Fruit fly (Drosophila melanogaster) whole organism, embryonic: Measurements from ENCODE around the gene CG5068.
A peak's percentile ranks its signal among the peaks of the same experiment; 100 is the strongest.

ENCODE experiments used
- Ada2b ChIP-seq: fragments of 200-800 bp; sonication (Bioruptor generic); IDR thresholded peaks from 2 replicates; pipeline ENCODE4 v1.3.6; 2022; ENCODE audit warnings: missing biosample characterization, missing genetic modification characterization
- CG10979 ChIP-seq: fragments of 200-800 bp; sonication (Bioruptor generic); optimal IDR thresholded peaks from 2 replicates; lab custom pipeline; 2018; ENCODE audit warnings: missing biosample characterization, mild to moderate bottlenecking, missing genetic modification characterization, moderate library complexity
- CG12769 ChIP-seq: fragments of 200-800 bp; sonication (Bioruptor generic); optimal IDR thresholded peaks from 2 replicates; lab custom pipeline; 2019; ENCODE audit warnings: missing biosample characterization, mild to moderate bottlenecking, missing genetic modification characterization, moderate library complexity
- CG13287 ChIP-seq: fragments of 200-800 bp; sonication (Bioruptor generic); IDR thresholded peaks from 2 replicates; pipeline ENCODE4 v1.3.6; 2022; ENCODE audit warnings: missing biosample characterization, missing genetic modification characterization; ENCODE audit not compliant: partially characterized antibody
- CG16813 ChIP-seq: fragments of 200-800 bp; sonication (Bioruptor generic); IDR thresholded peaks from 3 replicates; pipeline ENCODE4 v1.3.6; 2022; ENCODE audit warnings: missing biosample characterization, missing genetic modification characterization; ENCODE audit not compliant: partially characterized antibody
- CG17802 ChIP-seq: fragments of 200-800 bp; sonication (Bioruptor generic); optimal IDR thresholded peaks from 2 replicates; lab custom pipeline; 2018; ENCODE audit warnings: missing biosample characterization, mild to moderate bottlenecking, missing genetic modification characterization, moderate library complexity
- CG18599 ChIP-seq: fragments of 200-800 bp; sonication (Bioruptor generic); optimal IDR thresholded peaks from 3 replicates; lab custom pipeline; 2017; ENCODE audit warnings: missing biosample characterization, missing genetic modification characterization, mild to moderate bottlenecking, moderate library complexity, missing genetic modification reagents
- CG18764 ChIP-seq: fragments of 200-800 bp; sonication (Bioruptor generic); optimal IDR thresholded peaks from 3 replicates; lab custom pipeline; 2016; ENCODE audit warnings: missing biosample characterization, missing genetic modification characterization
- CG2875 ChIP-seq: fragments of 200-800 bp; sonication (Bioruptor generic); optimal IDR thresholded peaks from 2 replicates; lab custom pipeline; 2017; ENCODE audit warnings: missing biosample characterization, mild to moderate bottlenecking, missing genetic modification characterization, missing genetic modification reagents
- CG34376 ChIP-seq: fragments of 200-800 bp; sonication (Bioruptor generic); optimal IDR thresholded peaks from 2 replicates; lab custom pipeline; 2018; ENCODE audit warnings: missing biosample characterization, mild to moderate bottlenecking, missing genetic modification characterization
- CG4707 ChIP-seq: fragments of 200-800 bp; sonication (Bioruptor generic); optimal IDR thresholded peaks from 2 replicates; lab custom pipeline; 2018; ENCODE audit warnings: missing biosample characterization, mild to moderate bottlenecking, missing genetic modification characterization, moderate library complexity
- CG6254 ChIP-seq: fragments of 200-800 bp; sonication (Bioruptor generic); optimal IDR thresholded peaks from 3 replicates; lab custom pipeline; 2017; ENCODE audit warnings: mild to moderate bottlenecking, missing biosample characterization, missing genetic modification reagents, missing genetic modification characterization
- CG6683 ChIP-seq: fragments of 200-800 bp; sonication (Bioruptor generic); optimal IDR thresholded peaks from 2 replicates; lab custom pipeline; 2017; ENCODE audit warnings: missing biosample characterization, mild to moderate bottlenecking, missing genetic modification characterization, missing genetic modification reagents
- CG7928 ChIP-seq: fragments of 200-800 bp; sonication (Bioruptor generic); optimal IDR thresholded peaks from 2 replicates; lab custom pipeline; 2017; ENCODE audit warnings: missing biosample characterization, mild to moderate bottlenecking, missing genetic modification characterization
- CG7963 ChIP-seq: fragments of 200-800 bp; sonication (Bioruptor generic); IDR thresholded peaks from 3 replicates; pipeline ENCODE4 v1.3.6; 2022; ENCODE audit warnings: missing biosample characterization, missing genetic modification characterization; ENCODE audit not compliant: partially characterized antibody
- CG8765 ChIP-seq: fragments of 200-800 bp; sonication (Bioruptor generic); IDR thresholded peaks from 2 replicates; pipeline ENCODE4 v1.3.6; 2022; ENCODE audit warnings: missing biosample characterization, missing genetic modification characterization
- CTCF ChIP-seq: fragments of 200-800 bp; sonication (Bioruptor generic); optimal IDR thresholded peaks from 2 replicates; lab custom pipeline; 2017; ENCODE audit warnings: missing biosample characterization, mild to moderate bottlenecking, missing genetic modification characterization, moderate library complexity
- Chrac-16 ChIP-seq: fragments of 200-800 bp; sonication (Bioruptor generic); optimal IDR thresholded peaks from 3 replicates; lab custom pipeline; 2016; ENCODE audit warnings: missing biosample characterization, missing genetic modification characterization
- Dref ChIP-seq: fragments of 200-800 bp; sonication (Bioruptor generic); IDR thresholded peaks from 2 replicates; pipeline ENCODE4 v1.3.6; 2022; ENCODE audit warnings: missing biosample characterization, missing genetic modification characterization
- Fer2 ChIP-seq: fragments of 200-800 bp; sonication (Bioruptor generic); optimal IDR thresholded peaks from 2 replicates; lab custom pipeline; 2018; ENCODE audit warnings: missing biosample characterization, mild to moderate bottlenecking, missing genetic modification characterization, moderate library complexity
- Max ChIP-seq: fragments of 200-800 bp; sonication (Bioruptor generic); optimal IDR thresholded peaks from 2 replicates; lab custom pipeline; 2016; ENCODE audit warnings: missing biosample characterization, mild to moderate bottlenecking, missing genetic modification characterization
- Myb ChIP-seq: fragments of 200-800 bp; sonication (Bioruptor generic); optimal IDR thresholded peaks from 2 replicates; lab custom pipeline; 2016; ENCODE audit warnings: missing biosample characterization, missing genetic modification characterization
- Rfx ChIP-seq: fragments of 200-800 bp; sonication (Bioruptor generic); IDR thresholded peaks from 2 replicates; pipeline ENCODE4 v1.3.6; 2022; ENCODE audit warnings: missing biosample characterization, missing genetic modification characterization
- Scr ChIP-seq: fragments of 200-800 bp; sonication (Bioruptor generic); IDR thresholded peaks from 2 replicates; pipeline ENCODE4 v1.3.6; 2022; ENCODE audit warnings: missing biosample characterization, missing genetic modification characterization; ENCODE audit not compliant: partially characterized antibody
- Sry-δ ChIP-seq: fragments of 200-800 bp; sonication (Bioruptor generic); optimal IDR thresholded peaks from 2 replicates; lab custom pipeline; 2016; ENCODE audit warnings: missing biosample characterization, missing genetic modification characterization
- Xrp1 ChIP-seq: fragments of 200-800 bp; sonication (Bioruptor generic); IDR thresholded peaks from 2 replicates; pipeline ENCODE4 v1.3.6; 2022; ENCODE audit warnings: missing biosample characterization, missing genetic modification characterization
- amos ChIP-seq: fragments of 200-800 bp; sonication (Bioruptor generic); IDR thresholded peaks from 2 replicates; pipeline ENCODE4 v1.3.6; 2022; ENCODE audit warnings: missing biosample characterization, missing genetic modification characterization; ENCODE audit not compliant: partially characterized antibody
- bcd ChIP-seq: fragments of 200-800 bp; sonication (Bioruptor generic); optimal IDR thresholded peaks from 2 replicates; lab custom pipeline; 2017; ENCODE audit warnings: missing biosample characterization, mild to moderate bottlenecking, missing genetic modification characterization
- cad ChIP-seq: fragments of >200 bp; optimal IDR thresholded peaks from 2 replicates; lab custom pipeline; 2017; ENCODE audit warnings: missing biosample characterization, missing genetic modification characterization
- chm ChIP-seq: fragments of 200-800 bp; sonication (Bioruptor generic); IDR thresholded peaks from 2 replicates; pipeline ENCODE4 v1.3.6; 2022; ENCODE audit warnings: missing biosample characterization, missing genetic modification characterization
- ci ChIP-seq: fragments of 200-800 bp; sonication (Bioruptor generic); IDR thresholded peaks from 3 replicates; pipeline ENCODE4 v1.3.6; 2022; ENCODE audit warnings: missing biosample characterization, missing genetic modification characterization
- cwo ChIP-seq: fragments of 200-800 bp; sonication (Bioruptor generic); optimal IDR thresholded peaks from 3 replicates; lab custom pipeline; 2017; ENCODE audit warnings: missing biosample characterization, missing genetic modification characterization, mild to moderate bottlenecking, moderate library complexity, missing genetic modification reagents
- dati ChIP-seq: fragments of 200-800 bp; sonication (Bioruptor generic); IDR thresholded peaks from 2 replicates; pipeline ENCODE4 v1.3.6; 2022; ENCODE audit warnings: missing biosample characterization, missing genetic modification characterization
- eve ChIP-seq, 2 experiments: fragments of >200 bp; optimal IDR thresholded peaks; 2 replicates each; lab custom pipeline; 2017; ENCODE audit warnings: missing biosample characterization in 2 of 2, missing genetic modification characterization in 2 of 2
- eyg ChIP-seq: fragments of 200-800 bp; sonication (Bioruptor generic); optimal IDR thresholded peaks from 3 replicates; lab custom pipeline; 2016; ENCODE audit warnings: missing biosample characterization, missing genetic modification characterization
- gfzf ChIP-seq: fragments of 200-800 bp; sonication (Bioruptor generic); optimal IDR thresholded peaks from 2 replicates; lab custom pipeline; 2016; ENCODE audit warnings: missing biosample characterization, mild to moderate bottlenecking, missing genetic modification characterization, moderate library complexity
- gt ChIP-seq: fragments of 200-800 bp; sonication (Bioruptor generic); IDR thresholded peaks from 2 replicates; pipeline ENCODE4 v1.3.6; 2022; ENCODE audit warnings: missing biosample characterization, missing genetic modification characterization
- hb ChIP-seq: fragments of 200-800 bp; sonication (Bioruptor generic); IDR thresholded peaks from 3 replicates; pipeline ENCODE4 v1.3.6; 2022; ENCODE audit warnings: missing biosample characterization, missing genetic modification characterization; ENCODE audit not compliant: partially characterized antibody
- ken ChIP-seq: fragments of 200-800 bp; sonication (Bioruptor generic); IDR thresholded peaks from 3 replicates; pipeline ENCODE4 v1.3.6; 2022; ENCODE audit warnings: missing biosample characterization, missing genetic modification characterization
- klu ChIP-seq: fragments of 200-800 bp; sonication (Bioruptor generic); IDR thresholded peaks from 2 replicates; pipeline ENCODE4 v1.3.6; 2022; ENCODE audit warnings: missing biosample characterization, missing genetic modification characterization
- knrl ChIP-seq: fragments of 200-800 bp; sonication (Bioruptor generic); IDR thresholded peaks from 3 replicates; pipeline ENCODE4 v1.3.6; 2022; ENCODE audit warnings: missing biosample characterization, missing genetic modification characterization; ENCODE audit not compliant: partially characterized antibody
- rib ChIP-seq: fragments of 200-800 bp; sonication (Bioruptor generic); IDR thresholded peaks from 2 replicates; pipeline ENCODE4 v1.3.6; 2022; ENCODE audit warnings: missing biosample characterization, missing genetic modification characterization
- sc ChIP-seq, 3 experiments: fragments of >200 bp in 2 of 3; fragments of 200-800 bp in 1 of 3; sonication (Bioruptor generic) in 1 of 3; optimal IDR thresholded peaks; 2 replicates in 2 of 3; 3 replicates in 1 of 3; lab custom pipeline; 2017; ENCODE audit warnings: mild to moderate bottlenecking in 1 of 3, missing biosample characterization in 1 of 3, missing genetic modification characterization in 1 of 3, missing genetic modification reagents in 1 of 3
- schlank ChIP-seq: fragments of 200-800 bp; sonication (Bioruptor generic); optimal IDR thresholded peaks from 2 replicates; lab custom pipeline; 2018; ENCODE audit warnings: missing biosample characterization, mild to moderate bottlenecking, missing genetic modification characterization
- slbo ChIP-seq: fragments of 200-800 bp; sonication (Bioruptor generic); IDR thresholded peaks from 2 replicates; pipeline ENCODE4 v1.3.6; 2022; ENCODE audit warnings: missing biosample characterization, missing genetic modification characterization
- stwl ChIP-seq: fragments of 200-800 bp; sonication (Bioruptor generic); optimal IDR thresholded peaks from 3 replicates; lab custom pipeline; 2018; ENCODE audit warnings: missing biosample characterization, mild to moderate bottlenecking, missing genetic modification characterization, moderate library complexity
- trh ChIP-seq: fragments of 200-800 bp; sonication (Bioruptor generic); optimal IDR thresholded peaks from 2 replicates; lab custom pipeline; 2016; ENCODE audit warnings: missing biosample characterization, missing genetic modification characterization
- usp ChIP-seq: fragments of >200 bp; optimal IDR thresholded peaks from 2 replicates; lab custom pipeline; 2017; ENCODE audit warnings: missing biosample characterization, missing genetic modification characterization
- zfh1 ChIP-seq: fragments of 200-800 bp; sonication (Bioruptor generic); IDR thresholded peaks from 3 replicates; pipeline ENCODE4 v1.3.6; 2022; ENCODE audit warnings: missing biosample characterization, missing genetic modification characterization

Gene CG5068

DNA sequence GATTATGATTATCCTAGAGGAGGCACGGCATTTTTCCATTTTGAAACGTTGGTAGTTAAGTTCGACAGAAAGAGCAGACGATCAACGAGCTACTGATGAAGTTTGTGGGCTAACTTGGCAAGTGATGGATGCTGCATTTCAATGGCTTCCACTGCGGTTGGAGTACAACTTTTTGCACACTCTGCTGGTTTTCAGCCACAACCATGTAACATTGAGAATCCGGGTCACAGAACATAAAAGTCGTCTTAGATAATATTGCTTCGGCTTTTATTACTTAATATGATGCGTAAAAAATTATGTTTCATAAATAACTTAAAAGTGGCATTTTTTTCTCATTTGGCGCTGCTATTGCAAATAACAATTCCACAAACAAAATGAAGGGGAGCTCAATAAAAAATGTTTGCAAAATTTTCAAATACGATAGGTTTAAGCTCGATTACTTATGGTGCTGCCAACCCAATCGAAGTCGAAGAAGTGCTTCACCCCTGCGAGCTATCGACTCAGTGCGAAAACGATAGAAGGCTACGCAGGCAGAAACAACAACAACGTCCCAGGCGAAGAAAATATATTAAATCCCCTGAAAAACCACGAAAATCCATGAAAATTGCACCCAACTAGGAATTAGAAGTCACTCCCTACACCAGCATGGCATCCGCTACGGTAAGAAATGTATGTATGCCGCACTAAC, 20.0 kb upstream of the CG5068 start, which contains the start of the genes CG5653 and CG5021 (continued):
- no peak for TF ChIP-seq chm (GFP tag; lab: Robert Waterston, UW)
- peak; percentile 53 for TF ChIP-seq stwl (tag; lab: Kevin White, UChicago)
- TF ChIP-seq Ada2b (GFP tag; lab: Robert Waterston, UW) = no peak
- TF ChIP-seq Xrp1 (GFP tag; lab: Robert Waterston, UW) = 0 out of 2 replicates have a peak, but pooled peaks have one; percentile 8
- TF ChIP-seq Scr (GFP tag; lab: Robert Waterston, UW) = peak; percentile 47
- TF ChIP-seq CG16813 (GFP tag; lab: Robert Waterston, UW) = peak; percentile 49; the same call in 1 of the 3 replicates
- no peak for TF ChIP-seq CG4707 (GFP tag; lab: Kevin White, UChicago)
- TF ChIP-seq CG2875 (GFP tag; lab: Kevin White, UChicago) = no peak
- TF ChIP-seq Fer2 (tag; lab: Kevin White, UChicago) = no peak
- no peak for TF ChIP-seq usp (GFP tag; lab: Kevin White, UChicago)
- TF ChIP-seq bcd (GFP tag; lab: Kevin White, UChicago) = no peak
- TF ChIP-seq ci (GFP tag; lab: Robert Waterston, UW) = no peak
- TF ChIP-seq amos (GFP tag; lab: Robert Waterston, UW) = peak; percentile 57; the same call in 1 of the 2 replicates
- TF ChIP-seq Chrac-16 = no peak
- TF ChIP-seq eve (GFP tag; optimal IDR thresholded peaks at IDR 0.05; lab: Kevin White, UChicago) = no peak
- no peak for TF ChIP-seq ken (GFP tag; lab: Robert Waterston, UW)
- no peak for TF ChIP-seq eyg (GFP tag; lab: Kevin White, UChicago)
- TF ChIP-seq hb (GFP tag; lab: Robert Waterston, UW) = peak; percentile 70; the same call in 2 of the 3 replicates
- no peak for TF ChIP-seq CG12769
- no peak for TF ChIP-seq cad (GFP tag; lab: Kevin White, UChicago)
- TF ChIP-seq CG10979 (tag; lab: Kevin White, UChicago) = no peak
- peak; percentile 96 for TF ChIP-seq Dref
- TF ChIP-seq CG6683 (GFP tag; lab: Kevin White, UChicago) = no peak
- TF ChIP-seq CG7963 (GFP tag; lab: Robert Waterston, UW) = peak; percentile 68
- TF ChIP-seq CG17802 (tag; lab: Kevin White, UChicago) = no peak
- TF ChIP-seq zfh1 (GFP tag; lab: Robert Waterston, UW) = no peak
- TF ChIP-seq CG18764 (GFP tag; lab: Kevin White, UChicago) = no peak
- TF ChIP-seq Sry-δ (GFP tag; lab: Kevin White, UChicago) = peak; percentile 88
- TF ChIP-seq CG13287 (GFP tag; lab: Robert Waterston, UW) = peak; percentile 71
- TF ChIP-seq CTCF (GFP tag; lab: Kevin White, UChicago) = no peak
- no peak for TF ChIP-seq CG8765 (GFP tag; lab: Robert Waterston, UW)
- TF ChIP-seq slbo (GFP tag; lab: Robert Waterston, UW) = no peak
- no peak for TF ChIP-seq Max (GFP tag; lab: Kevin White, UChicago)
- no peak for TF ChIP-seq gt (GFP tag; lab: Robert Waterston, UW)
- no peak for TF ChIP-seq Rfx (GFP tag; lab: Robert Waterston, UW)
- TF ChIP-seq CG7928 (GFP tag; lab: Kevin White, UChicago) = peak; percentile 93
- TF ChIP-seq cwo (GFP tag; lab: Kevin White, UChicago) = no peak
- peak; percentile 52; the same call in 1 of the 2 replicates for TF ChIP-seq rib
- no peak for TF ChIP-seq CG34376 (GFP tag; lab: Kevin White, UChicago)
- TF ChIP-seq schlank (tag; lab: Kevin White, UChicago) = no peak
- no peak for TF ChIP-seq CG6254 (GFP tag; lab: Kevin White, UChicago)
- peak; percentile 27 for TF ChIP-seq gfzf (GFP tag; lab: Kevin White, UChicago)
- no peak for TF ChIP-seq klu
- TF ChIP-seq Myb (GFP tag; lab: Kevin White, UChicago) = peak; percentile 68
- TF ChIP-seq trh (GFP tag; lab: Kevin White, UChicago) = no peak
- TF ChIP-seq CG18599 (GFP tag; lab: Kevin White, UChicago) = no peak
- TF ChIP-seq sc (optimal IDR thresholded peaks at IDR 0.05; lab: Kevin White, UChicago) = no peak
- no peak for TF ChIP-seq sc (GFP tag; optimal IDR thresholded peaks at IDR 0.05; lab: Kevin White, UChicago)
- TF ChIP-seq knrl (GFP tag; lab: Robert Waterston, UW) = peak; percentile 59
- TF ChIP-seq dati (GFP tag; lab: Robert Waterston, UW) = no peak
